Worm (Caenorhabditis elegans) whole organism, late embryonic: Measurements from ENCODE around the gene srsx-3.

Experiments used
- ceh-30 ChIP-seq: fragments of 150-350 bp; optimal IDR thresholded peaks from 2 replicates; lab custom pipeline; 2014; ENCODE audit warnings: missing biosample characterization, missing genetic modification characterization
- elt-2 ChIP-seq: sonication (generic microtip); optimal IDR thresholded peaks from 2 replicates; lab custom pipeline; 2016; ENCODE audit warnings: missing genetic modification reagents, missing genetic modification characterization, missing compliant biosample characterization
- madf-2 ChIP-seq: sonication (generic microtip); optimal IDR thresholded peaks from 2 replicates; lab custom pipeline; 2017; ENCODE audit warnings: missing genetic modification characterization, missing compliant biosample characterization
- pag-3 ChIP-seq: sonication (generic microtip); optimal IDR thresholded peaks from 2 replicates; lab custom pipeline; 2016; ENCODE audit warnings: missing compliant biosample characterization, missing genetic modification characterization, borderline replicate concordance
- pha-4 ChIP-seq: fragments of 150-350 bp; optimal IDR thresholded peaks from 2 replicates; lab custom pipeline; 2018; ENCODE audit warnings: missing biosample characterization, missing genetic modification reagents, missing genetic modification characterization
- pqm-1 ChIP-seq: sonication (generic microtip); optimal IDR thresholded peaks from 2 replicates; lab custom pipeline; 2016; ENCODE audit warnings: missing genetic modification characterization, missing compliant biosample characterization

ce11 chrV:7899761-7900160 lies 37.3 kb downstream of the srsx-3 start, which contains the start of gene F40A3.7:
- no peak for TF ChIP-seq pag-3
- TF ChIP-seq elt-2: no peak
- no peak for TF ChIP-seq ceh-30 (tag; lab: Kevin White, UChicago)
- no peak for TF ChIP-seq pqm-1 (tag; lab: Kevin White, UChicago)
- no peak for TF ChIP-seq pha-4 (tag; lab: Kevin White, UChicago)
- no peak for TF ChIP-seq madf-2 (tag; lab: Kevin White, UChicago)
